Fruit fly (Drosophila melanogaster) whole organism, embryonic: ENCODE measurements around the gene Prx1.
A peak's percentile ranks its signal among the peaks of the same experiment; 100 is the strongest.

ENCODE experiments used
- Bdp1 ChIP-seq: fragments of 200-800 bp; sonication (Bioruptor generic); optimal IDR thresholded peaks from 3 replicates; lab custom pipeline; 2016; ENCODE audit warnings: missing biosample characterization, missing genetic modification characterization
- CG10366 ChIP-seq: fragments of 200-800 bp; sonication (Bioruptor generic); IDR thresholded peaks from 2 replicates; pipeline ENCODE4 v1.3.6; 2022; ENCODE audit warnings: missing biosample characterization, missing genetic modification characterization
- CG10654 ChIP-seq: fragments of 200-800 bp; sonication (Bioruptor generic); optimal IDR thresholded peaks from 2 replicates; lab custom pipeline; 2016; ENCODE audit warnings: missing biosample characterization, missing genetic modification characterization
- CG12071 ChIP-seq: fragments of 200-800 bp; sonication (Bioruptor generic); optimal IDR thresholded peaks from 3 replicates; lab custom pipeline; 2018; ENCODE audit warnings: missing biosample characterization, mild to moderate bottlenecking, missing genetic modification characterization
- CG13123 ChIP-seq: fragments of 200-800 bp; sonication (Bioruptor generic); optimal IDR thresholded peaks from 2 replicates; lab custom pipeline; 2016; ENCODE audit warnings: missing biosample characterization, missing genetic modification characterization
- CG14860 ChIP-seq: fragments of 200-800 bp; sonication (Bioruptor generic); IDR thresholded peaks from 3 replicates; pipeline ENCODE4 v1.3.6; 2022; ENCODE audit warnings: missing biosample characterization, missing genetic modification characterization; ENCODE audit not compliant: partially characterized antibody
- CG15269 ChIP-seq: fragments of 200-800 bp; sonication (Bioruptor generic); optimal IDR thresholded peaks from 2 replicates; lab custom pipeline; 2018; ENCODE audit warnings: missing biosample characterization, mild to moderate bottlenecking, missing genetic modification characterization, moderate library complexity
- CG17359 ChIP-seq: fragments of 200-800 bp; sonication (Bioruptor generic); optimal IDR thresholded peaks from 3 replicates; lab custom pipeline; 2018; ENCODE audit warnings: missing biosample characterization, mild to moderate bottlenecking, missing genetic modification characterization, moderate library complexity
- CG17612 ChIP-seq: fragments of 200-800 bp; sonication (Bioruptor generic); IDR thresholded peaks from 2 replicates; pipeline ENCODE4 v1.3.6; 2022; ENCODE audit warnings: missing biosample characterization, missing genetic modification characterization
- CG18011 ChIP-seq: fragments of 200-800 bp; sonication (Bioruptor generic); optimal IDR thresholded peaks from 2 replicates; lab custom pipeline; 2017; ENCODE audit warnings: missing biosample characterization, missing genetic modification characterization, mild to moderate bottlenecking, moderate library complexity, missing genotype
- CG18764 ChIP-seq: fragments of 200-800 bp; sonication (Bioruptor generic); optimal IDR thresholded peaks from 3 replicates; lab custom pipeline; 2016; ENCODE audit warnings: missing biosample characterization, missing genetic modification characterization
- CG2116 ChIP-seq: fragments of 200-800 bp; sonication (Bioruptor generic); optimal IDR thresholded peaks from 3 replicates; lab custom pipeline; 2018; ENCODE audit warnings: missing biosample characterization, mild to moderate bottlenecking, missing genetic modification characterization
- CG2199 ChIP-seq: fragments of 200-800 bp; sonication (Bioruptor generic); IDR thresholded peaks from 3 replicates; pipeline ENCODE4 v1.3.6; 2022; ENCODE audit warnings: missing biosample characterization, missing genetic modification characterization
- CG30020 ChIP-seq: fragments of 200-800 bp; optimal IDR thresholded peaks from 2 replicates; lab custom pipeline; 2019; ENCODE audit warnings: missing biosample characterization, mild to moderate bottlenecking, missing genetic modification characterization, moderate library complexity
- CG3163 ChIP-seq: fragments of 200-800 bp; sonication (Bioruptor generic); optimal IDR thresholded peaks from 3 replicates; lab custom pipeline; 2016; ENCODE audit warnings: missing biosample characterization, missing genetic modification characterization
- CG3838 ChIP-seq: fragments of 200-800 bp; sonication (Bioruptor generic); optimal IDR thresholded peaks from 3 replicates; lab custom pipeline; 2016; ENCODE audit warnings: missing biosample characterization, missing genetic modification characterization
- CG4424 ChIP-seq: fragments of 200-800 bp; sonication (Bioruptor generic); optimal IDR thresholded peaks from 3 replicates; lab custom pipeline; 2016; ENCODE audit warnings: missing biosample characterization, missing genetic modification characterization
- CG6683 ChIP-seq: fragments of 200-800 bp; sonication (Bioruptor generic); optimal IDR thresholded peaks from 2 replicates; lab custom pipeline; 2017; ENCODE audit warnings: missing biosample characterization, mild to moderate bottlenecking, missing genetic modification characterization, missing genetic modification reagents
- CG7745 ChIP-seq: fragments of 200-800 bp; sonication (Bioruptor generic); optimal IDR thresholded peaks from 2 replicates; lab custom pipeline; 2018; ENCODE audit warnings: missing biosample characterization, mild to moderate bottlenecking, missing genetic modification characterization, moderate library complexity
- CG9797 ChIP-seq: fragments of 200-800 bp; sonication (Bioruptor generic); optimal IDR thresholded peaks from 3 replicates; lab custom pipeline; 2018; ENCODE audit warnings: missing biosample characterization, mild to moderate bottlenecking, missing genetic modification characterization
- CG9817 ChIP-seq: fragments of 200-800 bp; sonication (Bioruptor generic); optimal IDR thresholded peaks from 2 replicates; lab custom pipeline; 2018; ENCODE audit warnings: missing biosample characterization, mild to moderate bottlenecking, missing genetic modification characterization, moderate library complexity
- CoRest ChIP-seq: fragments of 200-800 bp; sonication (Bioruptor generic); optimal IDR thresholded peaks from 3 replicates; lab custom pipeline; 2018; ENCODE audit warnings: missing biosample characterization, mild to moderate bottlenecking, missing genetic modification characterization, moderate library complexity
- Dbx ChIP-seq: fragments of 200-800 bp; sonication (Bioruptor generic); IDR thresholded peaks from 3 replicates; pipeline ENCODE4 v1.3.6; 2022; ENCODE audit warnings: missing biosample characterization, missing genetic modification characterization
- Elba2 ChIP-seq: fragments of 200-800 bp; sonication (Bioruptor generic); optimal IDR thresholded peaks from 3 replicates; lab custom pipeline; 2016; ENCODE audit warnings: missing biosample characterization, missing genetic modification characterization
- H15 ChIP-seq: fragments of 200-800 bp; sonication (Bioruptor generic); IDR thresholded peaks from 3 replicates; pipeline ENCODE4 v1.3.6; 2022; ENCODE audit warnings: missing biosample characterization, missing genetic modification characterization
- NC2α ChIP-seq: fragments of 200-800 bp; sonication (Bioruptor generic); optimal IDR thresholded peaks from 2 replicates; lab custom pipeline; 2016; ENCODE audit warnings: missing biosample characterization, missing genetic modification characterization
- NC2β ChIP-seq: fragments of 200-800 bp; sonication (Bioruptor generic); optimal IDR thresholded peaks from 2 replicates; lab custom pipeline; 2016; ENCODE audit warnings: missing biosample characterization, missing genetic modification characterization
- PHDP ChIP-seq: fragments of 200-800 bp; sonication (Bioruptor generic); optimal IDR thresholded peaks from 3 replicates; lab custom pipeline; 2018; ENCODE audit warnings: missing biosample characterization, mild to moderate bottlenecking, missing genetic modification characterization, moderate library complexity
- Sin3A ChIP-seq: fragments of >200 bp; optimal IDR thresholded peaks from 2 replicates; lab custom pipeline; 2018
- al ChIP-seq: fragments of 200-800 bp; sonication (Bioruptor generic); IDR thresholded peaks from 2 replicates; pipeline ENCODE4 v1.3.6; 2022; ENCODE audit warnings: missing biosample characterization, missing genetic modification characterization
- bsh ChIP-seq, 2 experiments: fragments of 200-800 bp; sonication (Bioruptor generic); optimal IDR thresholded peaks; 2 replicates each; lab custom pipeline; 2017 to 2018; ENCODE audit warnings: mild to moderate bottlenecking in 2 of 2, missing biosample characterization in 2 of 2, missing genetic modification characterization in 2 of 2, moderate library complexity in 1 of 2
- btn ChIP-seq: fragments of 200-800 bp; sonication (Bioruptor generic); optimal IDR thresholded peaks from 2 replicates; lab custom pipeline; 2016; ENCODE audit warnings: missing biosample characterization, missing genetic modification characterization
- cad ChIP-seq: fragments of >200 bp; optimal IDR thresholded peaks from 2 replicates; lab custom pipeline; 2017; ENCODE audit warnings: missing biosample characterization, missing genetic modification characterization
- crp ChIP-seq, 2 experiments: fragments of 200-800 bp; sonication (Bioruptor generic); optimal IDR thresholded peaks; 2 replicates in 1 of 2; 3 replicates in 1 of 2; lab custom pipeline; 2017; ENCODE audit warnings: missing biosample characterization in 2 of 2, missing genetic modification characterization in 2 of 2, mild to moderate bottlenecking in 1 of 2, moderate library complexity in 1 of 2
- dati ChIP-seq: fragments of 200-800 bp; sonication (Bioruptor generic); IDR thresholded peaks from 2 replicates; pipeline ENCODE4 v1.3.6; 2022; ENCODE audit warnings: missing biosample characterization, missing genetic modification characterization
- dimm ChIP-seq: fragments of 200-800 bp; sonication (Bioruptor generic); IDR thresholded peaks from 2 replicates; pipeline ENCODE4 v1.3.6; 2022; ENCODE audit warnings: missing biosample characterization, missing genetic modification characterization
- ems ChIP-seq: fragments of 200-800 bp; sonication (Bioruptor generic); optimal IDR thresholded peaks from 3 replicates; lab custom pipeline; 2016; ENCODE audit warnings: missing biosample characterization, missing genetic modification characterization
- fd96Cb ChIP-seq: fragments of 200-800 bp; sonication (Bioruptor generic); optimal IDR thresholded peaks from 2 replicates; lab custom pipeline; 2018; ENCODE audit warnings: missing biosample characterization, mild to moderate bottlenecking, missing genetic modification characterization, moderate library complexity
- ham ChIP-seq: fragments of 200-800 bp; sonication (Bioruptor generic); IDR thresholded peaks from 2 replicates; pipeline ENCODE4 v1.3.6; 2022; ENCODE audit warnings: missing biosample characterization, missing genetic modification characterization
- hb ChIP-seq: fragments of 200-800 bp; sonication (Bioruptor generic); IDR thresholded peaks from 3 replicates; pipeline ENCODE4 v1.3.6; 2022; ENCODE audit warnings: missing biosample characterization, missing genetic modification characterization; ENCODE audit not compliant: partially characterized antibody
- lilli ChIP-seq: fragments of 200-800 bp; sonication (Bioruptor generic); optimal IDR thresholded peaks from 3 replicates; lab custom pipeline; 2016; ENCODE audit warnings: missing biosample characterization, missing genetic modification characterization
- lola ChIP-seq, 3 experiments: fragments of >200 bp in 2 of 3; fragments of 200-800 bp in 1 of 3; sonication (Bioruptor generic) in 1 of 3; optimal IDR thresholded peaks; 2 replicates each; lab custom pipeline; 2017 to 2019; ENCODE audit warnings: missing biosample characterization in 3 of 3, missing genetic modification characterization in 3 of 3, mild to moderate bottlenecking in 1 of 3, moderate library complexity in 1 of 3
- luna ChIP-seq: fragments of 200-800 bp; sonication (Bioruptor generic); optimal IDR thresholded peaks from 2 replicates; lab custom pipeline; 2016; ENCODE audit warnings: missing biosample characterization, missing genetic modification characterization
- mld ChIP-seq: fragments of 200-800 bp; sonication (Bioruptor generic); IDR thresholded peaks from 3 replicates; pipeline ENCODE4 v1.3.6; 2022; ENCODE audit warnings: missing biosample characterization, missing genetic modification characterization; ENCODE audit not compliant: partially characterized antibody
- seq ChIP-seq: fragments of 200-800 bp; sonication (Bioruptor generic); IDR thresholded peaks from 2 replicates; pipeline ENCODE4 v1.3.6; 2022; ENCODE audit warnings: missing biosample characterization, missing genetic modification characterization
- so ChIP-seq: fragments of 200-800 bp; sonication (Bioruptor generic); IDR thresholded peaks from 3 replicates; pipeline ENCODE4 v1.3.6; 2022; ENCODE audit warnings: missing biosample characterization, missing genetic modification characterization
- stc ChIP-seq: fragments of 200-800 bp; sonication (Bioruptor generic); IDR thresholded peaks from 2 replicates; pipeline ENCODE4 v1.3.6; 2022; ENCODE audit warnings: missing biosample characterization, missing genetic modification characterization
- tap ChIP-seq: fragments of 200-800 bp; optimal IDR thresholded peaks from 3 replicates; lab custom pipeline; 2019; ENCODE audit warnings: missing biosample characterization, mild to moderate bottlenecking, missing genetic modification characterization, moderate library complexity
- trh ChIP-seq: fragments of 200-800 bp; sonication (Bioruptor generic); optimal IDR thresholded peaks from 2 replicates; lab custom pipeline; 2016; ENCODE audit warnings: missing biosample characterization, missing genetic modification characterization
- zf30C ChIP-seq: fragments of 200-800 bp; sonication (Bioruptor generic); optimal IDR thresholded peaks from 3 replicates; lab custom pipeline; 2018; ENCODE audit warnings: missing biosample characterization, mild to moderate bottlenecking, missing genetic modification characterization

Gene Prx1

dm6 chr3L:15199216-15200090 is 8.2 kb upstream of the Prx1 start (continued):
- TF ChIP-seq CG10654 (no peak), CG15269 (tag; lab: Kevin White, UChicago) (no peak), so (GFP tag; lab: Robert Waterston, UW) (no peak), ems (GFP tag; lab: Kevin White, UChicago) (no peak), dati (GFP tag; lab: Robert Waterston, UW) (no peak), stc (GFP tag; lab: Robert Waterston, UW) (no peak), CG4424 (GFP tag; lab: Kevin White, UChicago) (peak; percentile 44), Elba2 (GFP tag; lab: Kevin White, UChicago) (no peak), CG2199 (GFP tag; lab: Robert Waterston, UW) (no peak), PHDP (no peak), zf30C (GFP tag; lab: Kevin White, UChicago) (peak; percentile 33), CG9817 (no peak), al (GFP tag; lab: Robert Waterston, UW) (no peak), CG12071 (GFP tag; lab: Kevin White, UChicago) (no peak), CG6683 (GFP tag; lab: Kevin White, UChicago) (no peak), Bdp1 (no peak), mld (GFP tag; lab: Robert Waterston, UW) (no peak), bsh (GFP tag; optimal IDR thresholded peaks at IDR 0.05; lab: Kevin White, UChicago) (peak in 1 of 2 experiments; percentile 61), CG18011 (GFP tag; lab: Kevin White, UChicago) (no peak), CG7745 (tag; lab: Kevin White, UChicago) (no peak), NC2α (no peak), CG30020 (no peak), CG10366 (no peak), seq (GFP tag; lab: Robert Waterston, UW) (no peak), CoRest (no peak), CG9797 (GFP tag; lab: Kevin White, UChicago) (no peak), luna (GFP tag; lab: Kevin White, UChicago) (no peak), lilli (GFP tag; lab: Kevin White, UChicago) (no peak), NC2β (GFP tag; lab: Kevin White, UChicago) (peak; percentile 20), CG3838 (no peak), trh (GFP tag; lab: Kevin White, UChicago) (no peak), CG2116 (GFP tag; lab: Kevin White, UChicago) (no peak), lola (GFP tag; optimal IDR thresholded peaks at IDR 0.05; lab: Kevin White, UChicago) (peak in 1 of 3 experiments; percentile 67), CG18764 (GFP tag; lab: Kevin White, UChicago) (no peak), CG13123 (no peak), crp (GFP tag; optimal IDR thresholded peaks at IDR 0.05; lab: Kevin White, UChicago) (no peak), Sin3A (no peak), btn (GFP tag; lab: Kevin White, UChicago) (no peak), CG17359 (tag; lab: Kevin White, UChicago) (peak; percentile 37), hb (no peak), dimm (GFP tag; lab: Robert Waterston, UW) (no peak), cad (GFP tag; lab: Kevin White, UChicago) (no peak), CG3163 (no peak), tap (tag; lab: Kevin White, UChicago) (no peak), fd96Cb (tag; lab: Kevin White, UChicago) (peak; percentile 42), H15 (GFP tag; lab: Robert Waterston, UW) (no peak), Dbx (GFP tag; lab: Robert Waterston, UW) (no peak), ham (no peak), CG17612 (GFP tag; lab: Robert Waterston, UW) (no peak), CG14860 (GFP tag; lab: Robert Waterston, UW) (no peak)
